Worm (Caenorhabditis elegans) whole organism, L3 larva: Measurements from ENCODE around the gene sdz-9.

ENCODE experiments used
- R02D3.7 ChIP-seq: fragments of 150-350 bp; optimal IDR thresholded peaks from 2 replicates; lab custom pipeline; 2014; ENCODE audit warnings: missing biosample characterization, missing genetic modification characterization
- ama-1 ChIP-seq: fragments of 150-350 bp; optimal IDR thresholded peaks from 2 replicates; lab custom pipeline; 2018
- ceh-82 ChIP-seq: fragments of 150-350 bp; optimal IDR thresholded peaks from 2 replicates; lab custom pipeline; 2014; ENCODE audit warnings: missing biosample characterization, missing genetic modification characterization
- ceh-9 ChIP-seq: sonication (generic microtip); optimal IDR thresholded peaks from 2 replicates; lab custom pipeline; 2018; ENCODE audit warnings: missing biosample characterization, missing genetic modification characterization
- elt-1 ChIP-seq: fragments of 150-350 bp; optimal IDR thresholded peaks from 2 replicates; lab custom pipeline; 2014; ENCODE audit warnings: missing biosample characterization, missing genetic modification characterization
- lin-15B ChIP-seq: fragments of 150-350 bp; optimal IDR thresholded peaks from 2 replicates; lab custom pipeline; 2014; ENCODE audit warnings: missing biosample characterization, missing genetic modification characterization
- lin-39 ChIP-seq: fragments of 150-350 bp; optimal IDR thresholded peaks from 2 replicates; lab custom pipeline; 2018; ENCODE audit warnings: missing biosample characterization, missing genetic modification reagents, missing genetic modification characterization
- mdl-1 ChIP-seq: fragments of 150-350 bp; optimal IDR thresholded peaks from 2 replicates; lab custom pipeline; 2014; ENCODE audit warnings: missing biosample characterization, missing genetic modification characterization
- nhr-11 ChIP-seq: fragments of 150-350 bp; optimal IDR thresholded peaks from 2 replicates; lab custom pipeline; 2014; ENCODE audit warnings: missing biosample characterization, missing genetic modification characterization
- nhr-237 ChIP-seq: fragments of 150-350 bp; optimal IDR thresholded peaks from 2 replicates; lab custom pipeline; 2014; ENCODE audit warnings: missing biosample characterization, missing genetic modification characterization
- nhr-76 ChIP-seq: fragments of 150-350 bp; sonication (generic microtip); optimal IDR thresholded peaks from 5 replicates; lab custom pipeline; 2014; ENCODE audit warnings: missing biosample characterization, missing genetic modification characterization
- pha-4 ChIP-seq: fragments of 150-350 bp; optimal IDR thresholded peaks from 2 replicates; lab custom pipeline; 2014; ENCODE audit warnings: missing biosample characterization, missing genetic modification reagents, missing genetic modification characterization
- tbx-2 ChIP-seq: sonication (generic microtip); optimal IDR thresholded peaks from 2 replicates; lab custom pipeline; 2016; ENCODE audit warnings: mild to moderate bottlenecking, missing genetic modification characterization, missing compliant biosample characterization
- ztf-11 ChIP-seq: fragments of 150-350 bp; optimal IDR thresholded peaks from 2 replicates; lab custom pipeline; 2014; ENCODE audit warnings: missing biosample characterization, missing genetic modification characterization

DNA sequence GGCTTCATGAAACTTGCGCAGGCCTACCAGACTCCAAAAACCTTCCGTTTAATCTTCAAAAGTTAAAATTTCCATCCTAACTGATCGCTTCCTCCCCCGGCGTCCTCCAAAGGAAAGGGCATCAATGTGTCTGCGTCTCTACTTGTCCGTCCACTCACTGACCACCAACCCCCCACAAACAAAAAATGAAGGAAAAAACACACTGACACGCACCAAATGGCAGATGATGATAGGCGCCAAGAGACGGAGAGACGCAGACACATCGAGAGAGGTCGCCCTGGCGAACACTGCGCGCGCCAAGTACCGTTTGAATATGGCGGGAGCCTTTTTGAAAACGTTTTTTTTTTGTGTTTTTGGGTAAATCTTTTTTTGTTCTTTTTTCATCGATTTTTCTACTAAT lies 38.7 kb downstream of the sdz-9 start:
- TF ChIP-seq lin-15B (no peak), pha-4 (tag; lab: Kevin White, UChicago) (no peak), ceh-82 (tag; lab: Kevin White, UChicago) (no peak), nhr-237 (tag; lab: Kevin White, UChicago) (no peak), ztf-11 (no peak), nhr-11 (tag; lab: Kevin White, UChicago) (no peak), tbx-2 (no peak), mdl-1 (no peak), R02D3.7 (no peak), ceh-9 (tag; lab: Kevin White, UChicago) (no peak), elt-1 (tag; lab: Kevin White, UChicago) (no peak), ama-1 (no peak), lin-39 (peak; percentile 61), nhr-76 (tag; lab: Kevin White, UChicago) (no peak)
